Fruit fly (Drosophila melanogaster) whole organism, prepupa: ENCODE data around the gene Dr.
A peak's percentile ranks its signal among the peaks of the same experiment; 100 is the strongest.

Source experiments
- CG10631 ChIP-seq: fragments of 200-800 bp; sonication (Bioruptor generic); optimal IDR thresholded peaks from 2 replicates; lab custom pipeline; 2016; ENCODE audit warnings: missing biosample characterization, missing genetic modification characterization
- CG10669 ChIP-seq: fragments of 200-800 bp; sonication (Bioruptor generic); optimal IDR thresholded peaks from 3 replicates; lab custom pipeline; 2018; ENCODE audit warnings: missing biosample characterization, mild to moderate bottlenecking, missing genetic modification characterization, moderate library complexity
- CG11294 ChIP-seq: fragments of 200-800 bp; sonication (Bioruptor generic); IDR thresholded peaks from 2 replicates; pipeline ENCODE4 v1.3.6; 2022; ENCODE audit warnings: missing biosample characterization, missing genetic modification characterization
- CG11902 ChIP-seq: fragments of 200-800 bp; sonication (Bioruptor generic); optimal IDR thresholded peaks from 3 replicates; lab custom pipeline; 2016; ENCODE audit warnings: missing biosample characterization, missing genetic modification characterization
- CG15336 ChIP-seq: fragments of 200-800 bp; sonication (Bioruptor generic); IDR thresholded peaks from 2 replicates; pipeline ENCODE4 v1.3.6; 2022; ENCODE audit warnings: missing biosample characterization, missing genetic modification characterization
- CG1621 ChIP-seq: fragments of 200-800 bp; sonication (Bioruptor generic); optimal IDR thresholded peaks from 3 replicates; lab custom pipeline; 2018; ENCODE audit warnings: missing biosample characterization, mild to moderate bottlenecking, missing genetic modification characterization
- CG16779 ChIP-seq: fragments of 200-800 bp; sonication (Bioruptor generic); optimal IDR thresholded peaks from 3 replicates; lab custom pipeline; 2017; ENCODE audit warnings: missing biosample characterization, mild to moderate bottlenecking, missing genetic modification characterization
- CG3032 ChIP-seq: fragments of 200-800 bp; optimal IDR thresholded peaks from 2 replicates; lab custom pipeline; 2019; ENCODE audit warnings: missing biosample characterization, mild to moderate bottlenecking, missing genetic modification characterization, moderate library complexity
- CG31627 ChIP-seq: fragments of 200-800 bp; sonication (Bioruptor generic); optimal IDR thresholded peaks from 3 replicates; lab custom pipeline; 2016; ENCODE audit warnings: missing biosample characterization, missing genetic modification characterization
- CG32006 ChIP-seq: fragments of 200-800 bp; sonication (Bioruptor generic); optimal IDR thresholded peaks from 3 replicates; lab custom pipeline; 2017; ENCODE audit warnings: missing biosample characterization, mild to moderate bottlenecking, missing genetic modification characterization
- CG34406 ChIP-seq: fragments of 200-800 bp; sonication (Bioruptor generic); optimal IDR thresholded peaks from 3 replicates; lab custom pipeline; 2016; ENCODE audit warnings: missing biosample characterization, missing genetic modification characterization
- CG3919 ChIP-seq: fragments of 200-800 bp; sonication (Bioruptor generic); optimal IDR thresholded peaks from 3 replicates; lab custom pipeline; 2016; ENCODE audit warnings: missing biosample characterization, missing genetic modification characterization
- CG4318 ChIP-seq: fragments of 200-800 bp; sonication (Bioruptor generic); optimal IDR thresholded peaks from 3 replicates; lab custom pipeline; 2017; ENCODE audit warnings: missing biosample characterization, mild to moderate bottlenecking, missing genetic modification characterization
- CG6163 ChIP-seq: fragments of 200-800 bp; sonication (Bioruptor generic); IDR thresholded peaks from 3 replicates; pipeline ENCODE4 v1.3.6; 2022; ENCODE audit warnings: missing biosample characterization, missing genetic modification characterization
- CG6276 ChIP-seq: fragments of 200-800 bp; sonication (Bioruptor generic); optimal IDR thresholded peaks from 2 replicates; lab custom pipeline; 2017; ENCODE audit warnings: missing biosample characterization, mild to moderate bottlenecking, missing genetic modification characterization
- CG6808 ChIP-seq: fragments of 200-800 bp; sonication (Bioruptor generic); optimal IDR thresholded peaks from 3 replicates; lab custom pipeline; 2017; ENCODE audit warnings: missing biosample characterization, missing genetic modification characterization, mild to moderate bottlenecking, moderate library complexity, missing genetic modification reagents
- CG6854 ChIP-seq: fragments of 200-800 bp; sonication (Bioruptor generic); optimal IDR thresholded peaks from 2 replicates; lab custom pipeline; 2017; ENCODE audit warnings: missing biosample characterization, mild to moderate bottlenecking, missing genetic modification characterization
- CG7368 ChIP-seq: fragments of 200-800 bp; sonication (Bioruptor generic); optimal IDR thresholded peaks from 3 replicates; lab custom pipeline; 2016; ENCODE audit warnings: missing biosample characterization, missing genetic modification characterization
- CG8319 ChIP-seq: fragments of 200-800 bp; sonication (Bioruptor generic); optimal IDR thresholded peaks from 3 replicates; lab custom pipeline; 2016; ENCODE audit warnings: missing biosample characterization, missing genetic modification characterization
- Eip75B ChIP-seq: fragments of 200-800 bp; sonication (Bioruptor generic); optimal IDR thresholded peaks from 3 replicates; lab custom pipeline; 2016; ENCODE audit warnings: missing biosample characterization, missing genetic modification characterization
- Eip78C ChIP-seq: fragments of 200-800 bp; sonication (Bioruptor generic); peaks from one replicate; lab custom pipeline; 2016; ENCODE audit warnings: missing biosample characterization, missing genetic modification characterization
- Eip93F ChIP-seq: fragments of 200-800 bp; sonication (Bioruptor generic); optimal IDR thresholded peaks from 2 replicates; lab custom pipeline; 2016; ENCODE audit warnings: missing biosample characterization, mild to moderate bottlenecking, missing genetic modification characterization
- Ets21C ChIP-seq: fragments of 200-800 bp; sonication (Bioruptor generic); optimal IDR thresholded peaks from 3 replicates; lab custom pipeline; 2016; ENCODE audit warnings: missing biosample characterization, missing genetic modification characterization
- Ets96B ChIP-seq: fragments of 200-800 bp; optimal IDR thresholded peaks from 2 replicates; lab custom pipeline; 2019; ENCODE audit warnings: missing biosample characterization, mild to moderate bottlenecking, missing genetic modification characterization, moderate library complexity
- Gug ChIP-seq: fragments of 200-800 bp; sonication (Bioruptor generic); IDR thresholded peaks from 2 replicates; pipeline ENCODE4 v1.3.6; 2022; ENCODE audit warnings: missing biosample characterization, missing genetic modification characterization
- Hr38 ChIP-seq: sonication (Bioruptor generic); optimal IDR thresholded peaks from 2 replicates; lab custom pipeline; 2016; ENCODE audit warnings: missing biosample characterization, missing genetic modification characterization
- Hr4 ChIP-seq: fragments of 200-800 bp; sonication (Bioruptor generic); optimal IDR thresholded peaks from 3 replicates; lab custom pipeline; 2016; ENCODE audit warnings: missing biosample characterization, missing genetic modification characterization
- OdsH ChIP-seq: fragments of 200-800 bp; sonication (Bioruptor generic); optimal IDR thresholded peaks from 3 replicates; lab custom pipeline; 2016; ENCODE audit warnings: missing biosample characterization, missing genetic modification characterization
- Sox102F ChIP-seq: fragments of 200-800 bp; sonication (Bioruptor generic); optimal IDR thresholded peaks from 2 replicates; lab custom pipeline; 2016; ENCODE audit warnings: missing biosample characterization, mild to moderate bottlenecking, missing genetic modification characterization
- Sox14 ChIP-seq: fragments of 200-800 bp; sonication (Bioruptor generic); optimal IDR thresholded peaks from 3 replicates; lab custom pipeline; 2016; ENCODE audit warnings: missing biosample characterization, missing genetic modification characterization
- Sox15 ChIP-seq: fragments of 200-800 bp; sonication (Bioruptor generic); optimal IDR thresholded peaks from 3 replicates; lab custom pipeline; 2016; ENCODE audit warnings: missing biosample characterization, missing genetic modification characterization
- acj6 ChIP-seq: fragments of 200-800 bp; sonication (Bioruptor generic); optimal IDR thresholded peaks from 3 replicates; lab custom pipeline; 2016; ENCODE audit warnings: missing biosample characterization, missing genetic modification characterization
- cyc ChIP-seq: fragments of 200-800 bp; sonication (Bioruptor generic); optimal IDR thresholded peaks from 3 replicates; lab custom pipeline; 2016; ENCODE audit warnings: missing biosample characterization, missing genetic modification characterization
- eg ChIP-seq: fragments of 200-800 bp; sonication (Bioruptor generic); IDR thresholded peaks from 3 replicates; pipeline ENCODE4 v1.3.6; 2022; ENCODE audit warnings: missing biosample characterization, missing genetic modification characterization
- esn ChIP-seq: fragments of 200-800 bp; sonication (Bioruptor generic); optimal IDR thresholded peaks from 2 replicates; lab custom pipeline; 2016; ENCODE audit warnings: missing biosample characterization, mild to moderate bottlenecking, missing genetic modification characterization, moderate library complexity
- fd85E ChIP-seq: fragments of 200-800 bp; sonication (Bioruptor generic); optimal IDR thresholded peaks from 3 replicates; lab custom pipeline; 2016; ENCODE audit warnings: missing biosample characterization, missing genetic modification characterization
- fkh ChIP-seq: fragments of 200-800 bp; sonication (Bioruptor generic); optimal IDR thresholded peaks from 3 replicates; lab custom pipeline; 2017; ENCODE audit warnings: missing biosample characterization, mild to moderate bottlenecking, missing genetic modification characterization, moderate library complexity
- lz ChIP-seq: fragments of 200-800 bp; sonication (Bioruptor generic); optimal IDR thresholded peaks from 3 replicates; lab custom pipeline; 2016; ENCODE audit warnings: missing biosample characterization, missing genetic modification characterization
- net ChIP-seq: fragments of 200-800 bp; sonication (Bioruptor generic); optimal IDR thresholded peaks from 3 replicates; lab custom pipeline; 2016; ENCODE audit warnings: missing biosample characterization, missing genetic modification characterization
- salr ChIP-seq, 2 experiments: fragments of 200-800 bp; sonication (Bioruptor generic); optimal IDR thresholded peaks; 3 replicates each; lab custom pipeline; 2016 to 2018; ENCODE audit warnings: missing biosample characterization in 2 of 2, missing genetic modification characterization in 2 of 2, mild to moderate bottlenecking in 1 of 2
- spab ChIP-seq: fragments of 200-800 bp; sonication (Bioruptor generic); optimal IDR thresholded peaks from 2 replicates; lab custom pipeline; 2017; ENCODE audit warnings: missing biosample characterization, mild to moderate bottlenecking, missing genetic modification characterization, missing genetic modification reagents
- svp ChIP-seq: fragments of 200-800 bp; sonication (Bioruptor generic); peaks from one replicate; lab custom pipeline; 2016; ENCODE audit warnings: missing biosample characterization, missing genetic modification characterization
- topi ChIP-seq: fragments of 200-800 bp; sonication (Bioruptor generic); optimal IDR thresholded peaks from 3 replicates; lab custom pipeline; 2016; ENCODE audit warnings: missing biosample characterization, missing genetic modification characterization
- vri ChIP-seq: fragments of 200-800 bp; sonication (Bioruptor generic); optimal IDR thresholded peaks from 3 replicates; lab custom pipeline; 2016; ENCODE audit warnings: missing biosample characterization, mild to moderate bottlenecking, missing genetic modification characterization

Gene Dr

DNA sequence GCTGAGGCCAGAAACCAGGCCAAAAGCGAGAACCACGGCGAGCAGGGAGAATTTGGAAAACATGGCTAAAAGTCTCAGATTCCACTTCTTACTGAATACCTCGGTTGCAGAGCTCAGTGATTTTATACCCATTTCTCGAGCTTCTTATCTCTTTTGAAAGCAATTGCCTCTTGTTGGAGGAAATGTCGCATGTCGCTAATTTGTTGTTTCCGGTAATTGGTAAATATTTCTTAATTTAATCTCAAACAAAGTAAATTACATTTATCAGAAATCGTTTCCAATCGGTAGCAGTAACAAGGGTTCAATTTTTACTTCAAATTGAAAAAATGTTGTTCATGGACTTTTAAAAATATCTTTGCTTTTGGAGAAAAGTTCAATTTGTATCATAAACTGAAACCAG, 31.8 kb downstream of the Dr start, which contains the start of gene CG7567:
Gene CG7567 (minus strand): TSS at position 101 of the 400 bp plus-strand sequence.
- no peak for TF ChIP-seq CG1621 (tag; lab: Kevin White, UChicago)
- TF ChIP-seq svp (GFP tag; lab: Kevin White, UChicago) = peak; percentile 62
- no peak for TF ChIP-seq CG15336 (GFP tag; lab: Robert Waterston, UW)
- no peak for TF ChIP-seq CG3919 (GFP tag; lab: Kevin White, UChicago)
- no peak for TF ChIP-seq Eip75B
- no peak for TF ChIP-seq CG11902 (GFP tag; lab: Kevin White, UChicago)
- no peak for TF ChIP-seq topi (GFP tag; lab: Kevin White, UChicago)

DNA sequence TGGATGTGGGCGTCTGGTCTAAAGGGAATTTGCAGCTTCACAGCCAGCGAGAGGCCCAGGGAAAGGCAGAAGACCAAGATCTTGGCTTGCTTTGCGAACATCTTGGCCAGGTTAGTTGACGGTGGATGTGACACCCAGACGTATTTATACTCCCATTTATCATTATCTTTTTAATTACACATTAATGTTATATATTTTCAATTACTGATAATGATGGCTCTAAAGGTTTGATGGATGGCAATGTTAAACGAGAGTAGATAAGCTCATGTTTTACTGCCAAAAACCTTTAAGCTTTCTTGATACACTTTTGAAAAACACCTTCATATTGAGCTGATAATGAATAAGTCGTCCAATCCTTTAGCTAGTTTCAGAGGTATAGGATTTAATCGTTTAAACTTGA, 33.5 kb downstream of the Dr start, which contains the start of gene CG11470:
Gene CG11470 (minus strand): TSS at position 101 of the 400 bp plus-strand sequence.
- TF ChIP-seq Sox102F (GFP tag; lab: Kevin White, UChicago) (no peak), svp (GFP tag; lab: Kevin White, UChicago) (peak; percentile 31)
- TF ChIP-seq, all 60 proteins: peak for 1

DNA sequence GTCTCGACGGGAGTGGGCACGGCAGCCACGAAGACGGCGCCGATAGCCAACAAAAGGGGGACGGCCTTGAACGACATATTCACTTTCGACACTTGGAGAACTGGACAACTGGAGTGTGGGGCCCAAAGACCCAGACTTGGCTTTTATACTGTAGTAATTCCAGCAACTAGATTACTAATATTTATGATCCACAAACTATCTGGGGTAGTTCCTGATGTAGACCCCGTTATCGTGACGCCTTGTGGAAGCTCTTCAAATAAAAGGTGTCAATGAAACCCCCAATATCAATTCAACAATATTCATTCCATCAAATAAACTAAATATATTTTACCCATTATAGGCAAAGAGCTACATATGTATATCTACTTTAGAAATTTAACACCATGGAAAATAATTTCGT, 34.6 kb downstream of the Dr start, which contains the start of gene CG31041:
Gene CG31041 (minus strand): TSS at position 101 of the 400 bp plus-strand sequence.
- no peak for TF ChIP-seq OdsH (GFP tag; lab: Kevin White, UChicago)
- TF ChIP-seq CG3032 (tag; lab: Kevin White, UChicago) = no peak
- no peak for TF ChIP-seq spab (GFP tag; lab: Kevin White, UChicago)
- no peak for TF ChIP-seq vri (GFP tag; lab: Kevin White, UChicago)
- TF ChIP-seq CG31627 = no peak
- no peak for TF ChIP-seq CG11902 (GFP tag; lab: Kevin White, UChicago)
- no peak for TF ChIP-seq Ets96B (tag; lab: Kevin White, UChicago)
- no peak for TF ChIP-seq Eip93F (GFP tag; lab: Kevin White, UChicago)
- TF ChIP-seq CG32006 (GFP tag; lab: Kevin White, UChicago) = no peak
- no peak for TF ChIP-seq fkh (GFP tag; lab: Kevin White, UChicago)
- no peak for TF ChIP-seq fd85E
- TF ChIP-seq Sox14 (GFP tag; lab: Kevin White, UChicago) = no peak
- TF ChIP-seq Hr38 (GFP tag; lab: Kevin White, UChicago) = no peak
- no peak for TF ChIP-seq Ets21C
- TF ChIP-seq salr (GFP tag; optimal IDR thresholded peaks at IDR 0.05; lab: Kevin White, UChicago) = no peak
- no peak for TF ChIP-seq CG6163 (GFP tag; lab: Robert Waterston, UW)
- TF ChIP-seq Hr4 = no peak
- no peak for TF ChIP-seq Gug
- TF ChIP-seq CG34406 = no peak

DNA sequence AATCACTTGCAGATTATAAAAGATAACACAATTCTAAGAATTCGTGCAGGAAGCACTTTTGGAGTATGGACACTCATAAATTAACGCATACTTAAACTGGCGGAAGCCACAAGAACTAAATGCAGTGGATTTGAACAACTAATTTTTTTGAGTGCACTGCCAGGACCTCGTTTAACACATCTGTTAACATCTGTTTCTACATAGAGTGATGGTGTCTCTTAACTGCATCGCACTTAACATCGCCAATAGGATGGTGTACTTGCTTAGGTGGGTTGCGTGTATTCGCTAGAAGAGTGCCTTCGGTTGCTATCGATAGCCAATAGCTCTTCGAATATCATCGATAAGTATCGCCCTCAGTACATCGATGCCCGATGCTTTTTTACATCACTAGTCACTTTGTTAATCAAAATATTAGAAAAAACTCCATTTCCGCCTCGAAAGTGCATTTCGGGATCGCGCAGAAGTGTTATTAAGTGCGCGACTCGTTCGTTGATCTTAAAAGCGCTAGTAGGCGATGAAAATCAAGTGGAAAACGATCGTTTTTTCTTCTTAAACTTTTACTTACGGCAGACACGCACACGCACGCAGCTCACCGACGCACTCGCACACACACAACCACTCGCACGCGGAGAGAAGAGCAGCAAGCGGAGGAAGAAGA, 35.4 kb downstream of the Dr start, which contains the start of gene alph:
Gene alph (plus strand): TSS at position 351 of the 658 bp plus-strand sequence.
- peak; percentile 13 for TF ChIP-seq cyc (GFP tag; lab: Kevin White, UChicago)
- TF ChIP-seq OdsH (GFP tag; lab: Kevin White, UChicago) = peak; percentile 63
- peak; percentile 89 for TF ChIP-seq Eip78C (GFP tag; lab: Kevin White, UChicago)
- no peak for TF ChIP-seq fd85E
- no peak for TF ChIP-seq Sox15 (GFP tag; lab: Kevin White, UChicago)
- no peak for TF ChIP-seq CG6276 (GFP tag; lab: Kevin White, UChicago)
- peak; percentile 54 for TF ChIP-seq esn (GFP tag; lab: Kevin White, UChicago)
- no peak for TF ChIP-seq CG6808 (GFP tag; lab: Kevin White, UChicago)
- TF ChIP-seq net (GFP tag; lab: Kevin White, UChicago) = peak; percentile 39
- no peak for TF ChIP-seq CG11902 (GFP tag; lab: Kevin White, UChicago)
- TF ChIP-seq CG34406 = peak; percentile 25
- TF ChIP-seq CG4318 (GFP tag; lab: Kevin White, UChicago) = no peak
- no peak for TF ChIP-seq CG1621 (tag; lab: Kevin White, UChicago)
- TF ChIP-seq Sox102F (GFP tag; lab: Kevin White, UChicago) = peak; percentile 40
- TF ChIP-seq CG11294 (GFP tag; lab: Robert Waterston, UW) = no peak
- TF ChIP-seq spab (GFP tag; lab: Kevin White, UChicago) = no peak
- TF ChIP-seq Hr38 (GFP tag; lab: Kevin White, UChicago) = no peak
- TF ChIP-seq CG7368 (GFP tag; lab: Kevin White, UChicago) = peak; percentile 29
- TF ChIP-seq acj6 (GFP tag; lab: Kevin White, UChicago) = peak; percentile 54
- TF ChIP-seq CG8319 (GFP tag; lab: Kevin White, UChicago) = no peak
- peak; percentile 54 for TF ChIP-seq Hr4
- peak; percentile 49 for TF ChIP-seq CG10669 (GFP tag; lab: Kevin White, UChicago)
- TF ChIP-seq svp (GFP tag; lab: Kevin White, UChicago) = peak; percentile 82
- TF ChIP-seq Gug = no peak
- TF ChIP-seq CG10631 (GFP tag; lab: Kevin White, UChicago) = peak; percentile 45
- peak; percentile 29; the same call in 2 of the 3 replicates for TF ChIP-seq eg (GFP tag; lab: Robert Waterston, UW)
- TF ChIP-seq lz (GFP tag; lab: Kevin White, UChicago) = peak; percentile 51
- TF ChIP-seq CG6854 (GFP tag; lab: Kevin White, UChicago) = no peak
- TF ChIP-seq topi (GFP tag; lab: Kevin White, UChicago) = peak; percentile 50
- TF ChIP-seq CG16779 (tag; lab: Kevin White, UChicago) = no peak
